Fruit fly (Drosophila melanogaster): Measurements from ENCODE around the gene Rlip.
A peak's percentile ranks its signal among the peaks of the same experiment; 100 is the strongest.

Gene Rlip

DNA sequence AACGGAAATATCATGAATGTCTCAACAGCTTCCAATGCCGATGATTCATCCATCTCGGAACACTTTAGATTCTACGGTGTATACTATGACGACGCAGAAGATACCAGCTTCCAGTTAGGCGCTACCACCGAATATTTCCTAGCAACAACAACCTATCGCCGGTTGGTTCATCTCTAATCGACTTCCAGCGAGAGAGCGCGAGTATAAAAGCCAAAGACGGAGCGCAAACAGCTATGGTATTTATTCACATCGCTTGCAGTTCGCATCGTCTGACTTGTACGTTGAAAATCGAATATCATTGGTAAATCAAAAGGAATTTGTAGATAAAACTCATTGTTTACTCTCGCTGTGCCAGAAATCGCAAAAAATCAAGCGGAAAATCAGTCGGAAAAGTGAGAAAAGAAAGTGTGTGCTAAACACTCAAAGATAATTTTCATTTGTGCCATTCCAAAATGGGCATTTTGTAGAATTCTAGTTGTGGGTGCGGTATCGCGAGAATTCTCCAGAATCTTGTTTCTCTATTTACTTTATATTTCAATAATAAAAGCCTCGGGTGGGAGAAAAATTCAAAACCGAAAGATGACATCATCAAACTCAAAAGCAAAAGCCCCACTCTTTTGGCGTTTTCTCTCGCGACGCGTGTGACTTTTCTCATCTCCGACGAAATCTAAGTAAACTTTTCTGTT is 47.7 kb downstream of the Rlip start, which contains the start of gene AnxB9 (continued):
- TF ChIP-seq gfzf (GFP tag; optimal IDR thresholded peaks at IDR 0.05), result no peak
- no peak for TF ChIP-seq CG31224 (GFP tag; IDR thresholded peaks at IDR 0.05)
- no peak for TF ChIP-seq CG8944 (GFP tag; optimal IDR thresholded peaks at IDR 0.05)
- TF ChIP-seq Dfd (GFP tag; optimal IDR thresholded peaks at IDR 0.05), result no peak
- no peak; the same call in 1 of the 2 replicates for TF ChIP-seq CG13287 (GFP tag; IDR thresholded peaks at IDR 0.05; ENCODE audit: partially characterized antibody)
- 0 out of 2 replicates have a peak, but pooled peaks have one; percentile 50 for TF ChIP-seq sens-2 (GFP tag; IDR thresholded peaks at IDR 0.05)
- TF ChIP-seq repo (GFP tag; optimal IDR thresholded peaks at IDR 0.05), result peak; percentile 22
- TF ChIP-seq CG16813 (GFP tag; IDR thresholded peaks at IDR 0.05; ENCODE audit: partially characterized antibody), result no peak; the same call in 2 of the 3 replicates
- peak; percentile 82 for TF ChIP-seq Sry-δ (GFP tag; optimal IDR thresholded peaks at IDR 0.05)
- no peak for TF ChIP-seq Lhr (GFP tag; optimal IDR thresholded peaks at IDR 0.05)
- peak; percentile 40 for TF ChIP-seq CG17359 (tag; optimal IDR thresholded peaks at IDR 0.05)
- no peak for TF ChIP-seq kay (GFP tag; optimal IDR thresholded peaks at IDR 0.05)
- no peak for TF ChIP-seq CG7928 (GFP tag; optimal IDR thresholded peaks at IDR 0.05)
- no peak; the same call in 1 of the 2 replicates for TF ChIP-seq lmd (GFP tag; IDR thresholded peaks at IDR 0.05)
- TF ChIP-seq CG8388 (GFP tag; optimal IDR thresholded peaks at IDR 0.05), result no peak
- TF ChIP-seq bowl (GFP tag; IDR thresholded peaks at IDR 0.05), result 0 out of 2 replicates have a peak, but pooled peaks have one; percentile 23
- peak; percentile 38 for TF ChIP-seq chn (GFP tag; optimal IDR thresholded peaks at IDR 0.05)
- no peak for TF ChIP-seq CG6689 (GFP tag; IDR thresholded peaks at IDR 0.05)
- peak; percentile 60 for TF ChIP-seq caup (GFP tag; optimal IDR thresholded peaks at IDR 0.05; ENCODE audit: severe bottlenecking)
- peak; percentile 18 for TF ChIP-seq Max (GFP tag; optimal IDR thresholded peaks at IDR 0.05)
- no peak for TF ChIP-seq emc (GFP tag; optimal IDR thresholded peaks at IDR 0.05)
- no peak for TF ChIP-seq CG8089 (GFP tag; optimal IDR thresholded peaks at IDR 0.05)
- TF ChIP-seq Pdp1 (GFP tag; optimal IDR thresholded peaks at IDR 0.05), result peak in 1 of 2 experiments; percentile 43
- TF ChIP-seq Dbx (GFP tag; IDR thresholded peaks at IDR 0.05), result peak; percentile 56; the same call in 2 of the 3 replicates

DNA sequence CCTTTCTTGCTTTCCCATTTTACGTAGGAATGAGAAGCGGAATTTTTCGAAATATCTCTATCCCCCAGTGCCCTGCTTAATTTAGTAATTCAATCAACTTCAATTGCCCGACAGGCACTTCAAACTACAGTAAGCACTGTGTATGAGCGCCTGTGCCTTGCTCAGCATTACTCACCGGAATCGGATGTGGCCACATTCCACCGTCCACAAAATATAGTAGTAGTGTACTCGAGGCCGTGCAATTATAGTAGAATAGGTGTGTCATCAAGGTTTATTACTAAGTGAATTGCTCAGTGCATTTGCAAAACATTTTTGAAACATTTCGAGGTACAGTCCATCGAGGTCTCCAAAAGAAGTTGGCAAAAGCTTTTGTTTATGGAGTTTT is 48.2 kb downstream of the Rlip start:
- TF ChIP-seq CG8290 (GFP tag; optimal IDR thresholded peaks at IDR 0.05), result no peak
- TF ChIP-seq CG8290 (tag; optimal IDR thresholded peaks at IDR 0.05), result peak in 1 of 2 experiments; percentile 48
- TF ChIP-seq HLH3B (GFP tag; IDR thresholded peaks at IDR 0.05), result 0 out of 2 replicates have a peak, but pooled peaks have one; percentile 21
- peak; percentile 51 for TF ChIP-seq kay (GFP tag; optimal IDR thresholded peaks at IDR 0.05)
- TF ChIP-seq CG2199 (GFP tag; IDR thresholded peaks at IDR 0.05), result peak; percentile 62; the same call in 1 of the 3 replicates
- TF ChIP-seq Ptx1 (GFP tag; IDR thresholded peaks at IDR 0.05), result 0 out of 2 replicates have a peak, but pooled peaks have one; percentile 17
- peak; percentile 54 for TF ChIP-seq CG12769 (tag; optimal IDR thresholded peaks at IDR 0.05)
- TF ChIP-seq pan (optimal IDR thresholded peaks at IDR 0.05), result no peak
- TF ChIP-seq pan (GFP tag; optimal IDR thresholded peaks at IDR 0.05 in 1 of 2, IDR thresholded peaks at IDR 0.05 in 1 of 2), result peak in 1 of 2 experiments; percentile 9
- TF ChIP-seq Xrp1 (GFP tag; IDR thresholded peaks at IDR 0.05), result no peak
- peak; percentile 30; the same call in 1 of the 2 replicates for TF ChIP-seq Rfx (GFP tag; IDR thresholded peaks at IDR 0.05)
- TF ChIP-seq CG2678 (tag; optimal IDR thresholded peaks at IDR 0.05), result no peak
- peak; percentile 28; the same call in 1 of the 2 replicates for TF ChIP-seq CG14014 (GFP tag; IDR thresholded peaks at IDR 0.05)
- no peak for TF ChIP-seq Antp (GFP tag; optimal IDR thresholded peaks at IDR 0.05)
- 0 out of 2 replicates have a peak, but pooled peaks have one; percentile 24 for TF ChIP-seq CG17328 (GFP tag; IDR thresholded peaks at IDR 0.05)
- peak; percentile 18 for TF ChIP-seq Oli (tag; optimal IDR thresholded peaks at IDR 0.05)
- no peak for TF ChIP-seq caup (GFP tag; optimal IDR thresholded peaks at IDR 0.05; ENCODE audit: severe bottlenecking)
- peak; percentile 87 for TF ChIP-seq Med (GFP tag)
- TF ChIP-seq her (GFP tag; optimal IDR thresholded peaks at IDR 0.05), result peak; percentile 12
- no peak for TF ChIP-seq CG15696 (tag; optimal IDR thresholded peaks at IDR 0.05)
- TF ChIP-seq Doc3 (GFP tag; IDR thresholded peaks at IDR 0.05; ENCODE audit: partially characterized antibody), result no peak
- no peak for TF ChIP-seq tna (GFP tag; IDR thresholded peaks at IDR 0.05; ENCODE audit: partially characterized antibody)
- TF ChIP-seq Ets65A (GFP tag), result peak; percentile 2
- TF ChIP-seq Fer3 (tag; optimal IDR thresholded peaks at IDR 0.05), result no peak
- TF ChIP-seq CG18764 (GFP tag; optimal IDR thresholded peaks at IDR 0.05), result no peak
- TF ChIP-seq Bteb2 (GFP tag; optimal IDR thresholded peaks at IDR 0.05), result no peak
- peak; percentile 89 for TF ChIP-seq grau (tag; optimal IDR thresholded peaks at IDR 0.05)
- no peak for TF ChIP-seq NFAT (GFP tag; IDR thresholded peaks at IDR 0.05)
